Worm (Caenorhabditis elegans) whole organism, L4 larva: ENCODE results near the gene madf-5.

Experiments
- dmd-6 ChIP-seq: fragments of 200-800 bp; sonication (Bioruptor generic); IDR thresholded peaks from 2 replicates; pipeline ENCODE4 v1.3.6; 2022; ENCODE audit warnings: missing genetic modification reagents, missing genetic modification characterization, missing compliant biosample characterization
- dve-1 ChIP-seq: sonication (generic microtip); optimal IDR thresholded peaks from 2 replicates; lab custom pipeline; 2017; ENCODE audit warnings: antibody characterized with exemption, mild to moderate bottlenecking, missing genetic modification characterization, missing compliant biosample characterization; ENCODE audit not compliant: insufficient read depth
- hlh-30 ChIP-seq: sonication (generic microtip); optimal IDR thresholded peaks from 2 replicates; lab custom pipeline; 2017; ENCODE audit warnings: antibody characterized with exemption, mild to moderate bottlenecking, missing genetic modification characterization, missing compliant biosample characterization; ENCODE audit not compliant: insufficient read depth
- mes-2 ChIP-seq: sonication (generic microtip); optimal IDR thresholded peaks from 2 replicates; lab custom pipeline; 2016; ENCODE audit warnings: missing genotype, mild to moderate bottlenecking, missing genetic modification characterization, missing compliant biosample characterization; ENCODE audit not compliant: poor library complexity, severe bottlenecking
- nhr-237 ChIP-seq: sonication (generic microtip); optimal IDR thresholded peaks from 2 replicates; lab custom pipeline; 2017; ENCODE audit warnings: missing biosample characterization, missing genetic modification characterization
- nhr-6 ChIP-seq: fragments of 150-350 bp; optimal IDR thresholded peaks from 2 replicates; lab custom pipeline; 2014; ENCODE audit warnings: missing biosample characterization, missing genetic modification characterization
- snpc-1.2 ChIP-seq: fragments of 200-800 bp; sonication (Bioruptor generic); IDR thresholded peaks from 2 replicates; pipeline ENCODE4 v1.3.6; 2022; ENCODE audit warnings: missing genetic modification reagents, missing genetic modification characterization, missing compliant biosample characterization
- unc-130 ChIP-seq: sonication (generic microtip); optimal IDR thresholded peaks from 2 replicates; lab custom pipeline; 2016; ENCODE audit warnings: missing genetic modification reagents, missing genetic modification characterization, missing compliant biosample characterization
- zag-1 ChIP-seq: fragments of 150-350 bp; optimal IDR thresholded peaks from 2 replicates; lab custom pipeline; 2014; ENCODE audit warnings: missing biosample characterization, missing genetic modification characterization
- ztf-11 ChIP-seq: fragments of 150-350 bp; optimal IDR thresholded peaks from 2 replicates; lab custom pipeline; 2014; ENCODE audit warnings: missing biosample characterization, missing genetic modification characterization

ce11 chrII:14622758-14623157 is 49.3 kb downstream of the madf-5 start, which contains the start of gene mltn-10:
- TF ChIP-seq unc-130 (GFP tag; lab: Kevin White, UChicago) (no peak), nhr-6 (tag; lab: Kevin White, UChicago) (no peak), zag-1 (tag; lab: Kevin White, UChicago) (no peak), nhr-237 (no peak), ztf-11 (tag; lab: Kevin White, UChicago) (no peak), hlh-30 (no peak), dmd-6 (GFP tag; lab: Robert Waterston, UW) (no peak), mes-2 (tag; lab: Kevin White, UChicago) (no peak), snpc-1.2 (GFP tag; lab: Robert Waterston, UW) (no peak), dve-1 (tag; lab: Kevin White, UChicago) (no peak)
